Fruit fly (Drosophila melanogaster) whole organism, embryonic: ENCODE results near the gene Flad1.

Experiments
- ATbp ChIP-seq: fragments of 200-800 bp; sonication (Bioruptor generic); optimal IDR thresholded peaks from 2 replicates; lab custom pipeline; 2017; ENCODE audit warnings: missing biosample characterization, mild to moderate bottlenecking, missing genetic modification characterization, missing genetic modification reagents
- Atf6 ChIP-seq: fragments of 200-800 bp; sonication (Bioruptor generic); IDR thresholded peaks from 2 replicates; pipeline ENCODE4 v1.3.6; 2022; ENCODE audit warnings: missing biosample characterization, missing genetic modification characterization
- BEAF-32 ChIP-seq: fragments of 200-800 bp; sonication (Bioruptor generic); optimal IDR thresholded peaks from 3 replicates; lab custom pipeline; 2017; ENCODE audit warnings: missing biosample characterization, missing genetic modification characterization, mild to moderate bottlenecking, moderate library complexity, missing genetic modification reagents
- Bteb2 ChIP-seq: fragments of 200-800 bp; sonication (Bioruptor generic); optimal IDR thresholded peaks from 2 replicates; lab custom pipeline; 2016; ENCODE audit warnings: missing biosample characterization, missing genetic modification characterization
- C15 ChIP-seq: fragments of 200-800 bp; sonication (Bioruptor generic); IDR thresholded peaks from 3 replicates; pipeline ENCODE4 v1.3.6; 2022; ENCODE audit warnings: missing biosample characterization, missing genetic modification characterization
- CG11723 ChIP-seq: fragments of 200-800 bp; sonication (Bioruptor generic); optimal IDR thresholded peaks from 2 replicates; lab custom pipeline; 2017; ENCODE audit warnings: missing biosample characterization, mild to moderate bottlenecking, missing genetic modification characterization
- CG12071 ChIP-seq: fragments of 200-800 bp; sonication (Bioruptor generic); optimal IDR thresholded peaks from 3 replicates; lab custom pipeline; 2018; ENCODE audit warnings: missing biosample characterization, mild to moderate bottlenecking, missing genetic modification characterization
- CG15514 ChIP-seq: fragments of 200-800 bp; sonication (Bioruptor generic); optimal IDR thresholded peaks from 3 replicates; lab custom pipeline; 2017; ENCODE audit warnings: missing biosample characterization, missing genetic modification characterization, mild to moderate bottlenecking, moderate library complexity, missing genetic modification reagents
- CG17802 ChIP-seq: fragments of 200-800 bp; sonication (Bioruptor generic); optimal IDR thresholded peaks from 2 replicates; lab custom pipeline; 2018; ENCODE audit warnings: missing biosample characterization, mild to moderate bottlenecking, missing genetic modification characterization, moderate library complexity
- CG17829 ChIP-seq: fragments of 200-800 bp; optimal IDR thresholded peaks from 2 replicates; lab custom pipeline; 2019; ENCODE audit warnings: missing biosample characterization, mild to moderate bottlenecking, missing genetic modification characterization, moderate library complexity
- CG18476 ChIP-seq: fragments of 200-800 bp; sonication (Bioruptor generic); optimal IDR thresholded peaks from 2 replicates; lab custom pipeline; 2016; ENCODE audit warnings: missing biosample characterization, mild to moderate bottlenecking, missing genetic modification characterization
- CG18619 ChIP-seq: fragments of 200-800 bp; sonication (Bioruptor generic); optimal IDR thresholded peaks from 3 replicates; lab custom pipeline; 2017; ENCODE audit warnings: missing biosample characterization, mild to moderate bottlenecking, missing genetic modification characterization
- CG2199 ChIP-seq: fragments of 200-800 bp; sonication (Bioruptor generic); IDR thresholded peaks from 3 replicates; pipeline ENCODE4 v1.3.6; 2022; ENCODE audit warnings: missing biosample characterization, missing genetic modification characterization
- CG2202 ChIP-seq: fragments of 200-800 bp; sonication (Bioruptor generic); optimal IDR thresholded peaks from 2 replicates; lab custom pipeline; 2018; ENCODE audit warnings: missing biosample characterization, mild to moderate bottlenecking, missing genetic modification characterization
- CG30431 ChIP-seq: fragments of 200-800 bp; sonication (Bioruptor generic); optimal IDR thresholded peaks from 2 replicates; lab custom pipeline; 2017; ENCODE audit warnings: missing biosample characterization, missing genetic modification characterization
- CG32532 ChIP-seq: fragments of 200-800 bp; sonication (Bioruptor generic); IDR thresholded peaks from 2 replicates; pipeline ENCODE4 v1.3.6; 2022; ENCODE audit warnings: missing biosample characterization, missing genetic modification characterization
- CG34224 ChIP-seq: fragments of 200-800 bp; sonication (Bioruptor generic); IDR thresholded peaks from 3 replicates; pipeline ENCODE4 v1.3.6; 2022; ENCODE audit warnings: missing biosample characterization, missing genetic modification characterization; ENCODE audit not compliant: partially characterized antibody
- CG34422 ChIP-seq: fragments of 200-800 bp; sonication (Bioruptor generic); IDR thresholded peaks from 3 replicates; pipeline ENCODE4 v1.3.6; 2022; ENCODE audit warnings: missing biosample characterization, missing genetic modification characterization
- CG4730 ChIP-seq: fragments of 200-800 bp; sonication (Bioruptor generic); IDR thresholded peaks from 2 replicates; pipeline ENCODE4 v1.3.6; 2022; ENCODE audit warnings: missing biosample characterization, missing genetic modification characterization
- CG6254 ChIP-seq: fragments of 200-800 bp; sonication (Bioruptor generic); optimal IDR thresholded peaks from 3 replicates; lab custom pipeline; 2017; ENCODE audit warnings: mild to moderate bottlenecking, missing biosample characterization, missing genetic modification reagents, missing genetic modification characterization
- CG6654 ChIP-seq: fragments of 200-800 bp; sonication (Bioruptor generic); optimal IDR thresholded peaks from 2 replicates; lab custom pipeline; 2017; ENCODE audit warnings: missing biosample characterization, mild to moderate bottlenecking, missing genetic modification characterization
- CG6813 ChIP-seq: fragments of 200-800 bp; sonication (Bioruptor generic); optimal IDR thresholded peaks from 2 replicates; lab custom pipeline; 2017; ENCODE audit warnings: missing biosample characterization, missing genetic modification characterization, mild to moderate bottlenecking, moderate library complexity, missing genetic modification reagents
- CG8478 ChIP-seq: fragments of >200 bp; optimal IDR thresholded peaks from 2 replicates; lab custom pipeline; 2018
- CG9437 ChIP-seq: fragments of 200-800 bp; sonication (Bioruptor generic); optimal IDR thresholded peaks from 2 replicates; lab custom pipeline; 2018; ENCODE audit warnings: missing biosample characterization, mild to moderate bottlenecking, missing genetic modification characterization
- E2f1 ChIP-seq: fragments of 200-800 bp; sonication (Bioruptor generic); IDR thresholded peaks from 2 replicates; pipeline ENCODE4 v1.3.6; 2022; ENCODE audit warnings: missing biosample characterization, missing genetic modification characterization
- E2f2 ChIP-seq: fragments of 200-800 bp; sonication (Bioruptor generic); IDR thresholded peaks from 2 replicates; pipeline ENCODE4 v1.3.6; 2022; ENCODE audit warnings: missing biosample characterization, missing genetic modification characterization
- Gsc ChIP-seq: fragments of 200-800 bp; sonication (Bioruptor generic); IDR thresholded peaks from 2 replicates; pipeline ENCODE4 v1.3.6; 2022; ENCODE audit warnings: missing biosample characterization, missing genetic modification characterization
- Hmr ChIP-seq: fragments of 200-800 bp; sonication (Bioruptor generic); optimal IDR thresholded peaks from 3 replicates; lab custom pipeline; 2017; ENCODE audit warnings: mild to moderate bottlenecking, missing biosample characterization, missing genetic modification reagents, missing genetic modification characterization
- Hr3 ChIP-seq: fragments of 200-800 bp; sonication (Bioruptor generic); optimal IDR thresholded peaks from 3 replicates; lab custom pipeline; 2016; ENCODE audit warnings: missing biosample characterization, missing genetic modification characterization
- Jarid2 ChIP-seq: fragments of 200-800 bp; sonication (Bioruptor generic); optimal IDR thresholded peaks from 3 replicates; lab custom pipeline; 2017; ENCODE audit warnings: mild to moderate bottlenecking, missing biosample characterization, missing genetic modification reagents, missing genetic modification characterization
- Lim3 ChIP-seq: fragments of 200-800 bp; sonication (Bioruptor generic); IDR thresholded peaks from 2 replicates; pipeline ENCODE4 v1.3.6; 2022; ENCODE audit warnings: missing biosample characterization, missing genetic modification characterization
- NFAT ChIP-seq: fragments of 200-800 bp; sonication (Bioruptor generic); IDR thresholded peaks from 2 replicates; pipeline ENCODE4 v1.3.6; 2022; ENCODE audit warnings: missing biosample characterization, missing genetic modification characterization
- NfI ChIP-seq: fragments of 200-800 bp; sonication (Bioruptor generic); optimal IDR thresholded peaks from 3 replicates; lab custom pipeline; 2018; ENCODE audit warnings: missing biosample characterization, mild to moderate bottlenecking, missing genetic modification characterization, moderate library complexity
- Six4 ChIP-seq: fragments of 200-800 bp; sonication (Bioruptor generic); optimal IDR thresholded peaks from 2 replicates; lab custom pipeline; 2016; ENCODE audit warnings: missing biosample characterization, missing genetic modification characterization
- Sox100B ChIP-seq: fragments of 200-800 bp; sonication (Bioruptor generic); optimal IDR thresholded peaks from 3 replicates; lab custom pipeline; 2018; ENCODE audit warnings: missing biosample characterization, mild to moderate bottlenecking, missing genetic modification characterization
- TFAM ChIP-seq: fragments of 200-800 bp; sonication (Bioruptor generic); optimal IDR thresholded peaks from 2 replicates; lab custom pipeline; 2017; ENCODE audit warnings: missing biosample characterization, missing genetic modification characterization, inconsistent platforms
- Tbp ChIP-seq: fragments of >200 bp; optimal IDR thresholded peaks from 2 replicates; lab custom pipeline; 2018; ENCODE audit warnings: missing biosample characterization, missing genetic modification characterization
- bcd ChIP-seq: fragments of 200-800 bp; sonication (Bioruptor generic); optimal IDR thresholded peaks from 2 replicates; lab custom pipeline; 2017; ENCODE audit warnings: missing biosample characterization, mild to moderate bottlenecking, missing genetic modification characterization
- crol ChIP-seq: fragments of 200-800 bp; sonication (Bioruptor generic); IDR thresholded peaks from 2 replicates; pipeline ENCODE4 v1.3.6; 2022; ENCODE audit warnings: missing biosample characterization, missing genetic modification characterization
- dm ChIP-seq: fragments of 200-800 bp; sonication (Bioruptor generic); optimal IDR thresholded peaks from 3 replicates; lab custom pipeline; 2016; ENCODE audit warnings: missing biosample characterization, missing genetic modification characterization
- exex ChIP-seq: fragments of 200-800 bp; sonication (Bioruptor generic); optimal IDR thresholded peaks from 4 replicates; lab custom pipeline; 2018; ENCODE audit warnings: missing biosample characterization, mild to moderate bottlenecking, missing genetic modification characterization, moderate library complexity
- grau ChIP-seq: fragments of 200-800 bp; optimal IDR thresholded peaks from 3 replicates; lab custom pipeline; 2019; ENCODE audit warnings: missing biosample characterization, mild to moderate bottlenecking, missing genetic modification characterization, moderate library complexity
- nmo ChIP-seq: fragments of 200-800 bp; sonication (Bioruptor generic); optimal IDR thresholded peaks from 2 replicates; lab custom pipeline; 2018; ENCODE audit warnings: missing biosample characterization, mild to moderate bottlenecking, missing genetic modification characterization, moderate library complexity
- pros ChIP-seq: fragments of 200-800 bp; sonication (Bioruptor generic); optimal IDR thresholded peaks from 3 replicates; lab custom pipeline; 2019; ENCODE audit warnings: missing biosample characterization, mild to moderate bottlenecking, missing genetic modification characterization, moderate library complexity
- sd ChIP-seq: fragments of 200-800 bp; sonication (Bioruptor generic); optimal IDR thresholded peaks from 3 replicates; lab custom pipeline; 2018; ENCODE audit warnings: missing biosample characterization, mild to moderate bottlenecking, missing genetic modification characterization, moderate library complexity
- sna ChIP-seq: fragments of 200-800 bp; sonication (Bioruptor generic); IDR thresholded peaks from 2 replicates; pipeline ENCODE4 v1.3.6; 2022; ENCODE audit warnings: missing biosample characterization, missing genetic modification characterization; ENCODE audit not compliant: partially characterized antibody
- stc ChIP-seq: fragments of 200-800 bp; sonication (Bioruptor generic); IDR thresholded peaks from 2 replicates; pipeline ENCODE4 v1.3.6; 2022; ENCODE audit warnings: missing biosample characterization, missing genetic modification characterization
- sug ChIP-seq: fragments of 200-800 bp; optimal IDR thresholded peaks from 2 replicates; lab custom pipeline; 2019; ENCODE audit warnings: missing biosample characterization, mild to moderate bottlenecking, missing genetic modification characterization, moderate library complexity
- usp ChIP-seq: fragments of >200 bp; optimal IDR thresholded peaks from 2 replicates; lab custom pipeline; 2017; ENCODE audit warnings: missing biosample characterization, missing genetic modification characterization
- vnd ChIP-seq: fragments of 200-800 bp; sonication (Bioruptor generic); IDR thresholded peaks from 3 replicates; pipeline ENCODE4 v1.3.6; 2022; ENCODE audit warnings: missing biosample characterization, missing genetic modification characterization; ENCODE audit not compliant: partially characterized antibody

Gene Flad1

DNA sequence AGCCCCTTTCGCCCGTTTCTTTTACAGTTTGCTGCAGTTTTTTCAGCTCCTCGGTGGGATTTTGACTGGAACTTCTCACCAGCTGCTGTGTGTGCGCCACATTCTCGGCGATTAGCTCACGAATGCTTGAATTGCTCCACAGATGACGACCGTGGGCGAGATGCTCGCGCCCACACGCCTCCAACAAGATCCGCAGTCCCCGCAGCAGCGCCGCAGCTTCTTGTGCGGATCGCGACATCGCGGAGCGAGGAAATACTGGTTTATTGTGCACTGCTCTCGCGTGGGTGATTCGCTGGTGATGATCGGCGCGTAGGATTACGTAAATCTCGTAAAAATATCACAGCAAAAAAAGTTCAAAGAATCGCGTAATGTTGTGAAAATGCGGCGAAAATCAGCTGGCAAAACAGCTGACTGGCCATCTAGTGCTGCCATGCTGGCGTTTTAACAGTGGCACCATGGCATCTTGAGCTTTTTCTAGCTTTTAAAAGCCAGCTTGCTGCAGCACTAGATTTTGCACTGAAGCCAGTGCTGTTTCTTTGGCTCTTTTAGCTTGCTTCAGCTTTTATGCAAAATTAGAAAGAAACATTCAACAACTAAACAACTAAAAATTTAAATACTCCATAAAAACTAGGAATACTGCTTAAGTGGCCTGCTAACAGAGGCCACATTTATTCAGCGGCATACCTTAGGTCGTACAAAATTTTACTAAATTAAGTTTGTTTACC is 2.4 kb downstream of the Flad1 start, which contains the start of gene Coq8 (continued):
- TF ChIP-seq bcd (GFP tag; lab: Kevin White, UChicago), result no peak
- no peak for TF ChIP-seq Jarid2
- TF ChIP-seq nmo (GFP tag; lab: Kevin White, UChicago), result peak; percentile 15
- TF ChIP-seq Hmr (GFP tag; lab: Kevin White, UChicago), result no peak
- TF ChIP-seq ATbp (GFP tag; lab: Kevin White, UChicago), result no peak
- TF ChIP-seq sna (GFP tag; lab: Robert Waterston, UW), result 0 out of 2 replicates have a peak, but pooled peaks have one; percentile 28
- no peak for TF ChIP-seq stc (GFP tag; lab: Robert Waterston, UW)
- no peak for TF ChIP-seq Atf6 (GFP tag; lab: Robert Waterston, UW)
- no peak for TF ChIP-seq BEAF-32 (GFP tag; lab: Kevin White, UChicago)
- TF ChIP-seq CG11723 (GFP tag; lab: Kevin White, UChicago), result no peak
- TF ChIP-seq sug (tag; lab: Kevin White, UChicago), result peak; percentile 18
- TF ChIP-seq Hr3 (GFP tag; lab: Kevin White, UChicago), result no peak
- TF ChIP-seq CG34224 (GFP tag; lab: Robert Waterston, UW), result no peak; the same call in 1 of the 3 replicates
- no peak for TF ChIP-seq exex (tag; lab: Kevin White, UChicago)
- peak; percentile 43; the same call in 1 of the 2 replicates for TF ChIP-seq crol (GFP tag; lab: Robert Waterston, UW)
- no peak for TF ChIP-seq vnd
- TF ChIP-seq CG6654 (GFP tag; lab: Kevin White, UChicago), result no peak
- no peak for TF ChIP-seq Tbp (GFP tag; lab: Kevin White, UChicago)
- no peak for TF ChIP-seq CG2199 (GFP tag; lab: Robert Waterston, UW)
- no peak for TF ChIP-seq CG32532 (GFP tag; lab: Robert Waterston, UW)
- no peak for TF ChIP-seq Lim3 (GFP tag; lab: Robert Waterston, UW)
- TF ChIP-seq CG17829, result no peak
- no peak for TF ChIP-seq CG4730 (GFP tag; lab: Robert Waterston, UW)
- TF ChIP-seq CG9437 (GFP tag; lab: Kevin White, UChicago), result peak; percentile 48
- TF ChIP-seq CG15514 (GFP tag; lab: Kevin White, UChicago), result peak; percentile 10
- no peak for TF ChIP-seq NfI (GFP tag; lab: Kevin White, UChicago)
- TF ChIP-seq CG6813, result no peak
- no peak for TF ChIP-seq TFAM (GFP tag; lab: Kevin White, UChicago)
- TF ChIP-seq CG18476 (GFP tag; lab: Kevin White, UChicago), result no peak
- no peak for TF ChIP-seq Six4 (GFP tag; lab: Kevin White, UChicago)
- no peak for TF ChIP-seq C15 (GFP tag; lab: Robert Waterston, UW)
- TF ChIP-seq CG2202, result no peak
- no peak for TF ChIP-seq CG6254 (GFP tag; lab: Kevin White, UChicago)
- TF ChIP-seq CG17802, result no peak
- no peak for TF ChIP-seq CG18619 (GFP tag; lab: Kevin White, UChicago)
- TF ChIP-seq E2f1 (GFP tag; lab: Robert Waterston, UW), result no peak
- TF ChIP-seq Bteb2 (GFP tag; lab: Kevin White, UChicago), result no peak
- TF ChIP-seq usp (GFP tag; lab: Kevin White, UChicago), result no peak
- no peak for TF ChIP-seq Gsc (GFP tag; lab: Robert Waterston, UW)
- peak; percentile 36 for TF ChIP-seq sd (tag; lab: Kevin White, UChicago)
- TF ChIP-seq CG34422 (GFP tag; lab: Robert Waterston, UW), result peak; percentile 49; the same call in 1 of the 3 replicates
- no peak for TF ChIP-seq Sox100B (GFP tag; lab: Kevin White, UChicago)
- no peak for TF ChIP-seq CG12071 (GFP tag; lab: Kevin White, UChicago)
- TF ChIP-seq CG8478 (lab: Kevin White, UChicago), result no peak
- TF ChIP-seq grau, result no peak
- TF ChIP-seq NFAT (GFP tag; lab: Robert Waterston, UW), result peak; percentile 48; the same call in 1 of the 2 replicates
- no peak for TF ChIP-seq CG30431 (GFP tag; lab: Kevin White, UChicago)
- no peak for TF ChIP-seq pros (GFP tag; lab: Kevin White, UChicago)
- peak; percentile 13; the same call in 1 of the 2 replicates for TF ChIP-seq E2f2 (GFP tag; lab: Robert Waterston, UW)
- TF ChIP-seq dm (GFP tag; lab: Kevin White, UChicago), result no peak
